Worm (Caenorhabditis elegans) whole organism, late embryonic: ENCODE results near the gene ugt-49.

Experiments used
- C08G9.2 ChIP-seq: sonication (generic microtip); optimal IDR thresholded peaks from 2 replicates; lab custom pipeline; 2016; ENCODE audit warnings: mild to moderate bottlenecking, missing genetic modification characterization, moderate library complexity, missing compliant biosample characterization
- F13H6.1 ChIP-seq: sonication (generic microtip); optimal IDR thresholded peaks from 2 replicates; lab custom pipeline; 2016; ENCODE audit warnings: missing genetic modification characterization, missing compliant biosample characterization
- K02D7.2 ChIP-seq: sonication (generic microtip); optimal IDR thresholded peaks from 2 replicates; lab custom pipeline; 2017; ENCODE audit warnings: mild to moderate bottlenecking, missing genetic modification characterization, missing compliant biosample characterization
- K09A11.1 ChIP-seq: sonication (generic microtip); optimal IDR thresholded peaks from 2 replicates; lab custom pipeline; 2017; ENCODE audit warnings: antibody characterized with exemption, mild to moderate bottlenecking, missing genetic modification characterization, missing compliant biosample characterization; ENCODE audit not compliant: insufficient read depth
- T23F11.4 ChIP-seq: fragments of 200-800 bp; sonication (Bioruptor generic); optimal IDR thresholded peaks from 2 replicates; lab custom pipeline; 2018; ENCODE audit warnings: mild to moderate bottlenecking, missing genetic modification characterization, missing compliant biosample characterization
- Y22D7AL.16 ChIP-seq: sonication (generic microtip); optimal IDR thresholded peaks from 2 replicates; lab custom pipeline; 2016; ENCODE audit warnings: missing genetic modification characterization, missing compliant biosample characterization
- ahr-1 ChIP-seq: sonication (generic microtip); optimal IDR thresholded peaks from 2 replicates; lab custom pipeline; 2016; ENCODE audit warnings: missing genetic modification characterization, missing compliant biosample characterization
- ceh-14 ChIP-seq: sonication (generic microtip); optimal IDR thresholded peaks from 2 replicates; lab custom pipeline; 2016; ENCODE audit warnings: missing genotype, missing genetic modification characterization, missing compliant biosample characterization
- ceh-19 ChIP-seq: fragments of 200-800 bp; sonication (Bioruptor generic); optimal IDR thresholded peaks from 2 replicates; lab custom pipeline; 2018; ENCODE audit warnings: mild to moderate bottlenecking, missing genetic modification characterization, missing compliant biosample characterization
- ceh-2 ChIP-seq: sonication (generic microtip); optimal IDR thresholded peaks from 2 replicates; lab custom pipeline; 2016; ENCODE audit warnings: missing genotype, missing genetic modification characterization, missing compliant biosample characterization
- ceh-22 ChIP-seq: sonication (generic microtip); optimal IDR thresholded peaks from 2 replicates; lab custom pipeline; 2017; ENCODE audit warnings: missing biosample characterization, missing genetic modification characterization
- ceh-30 ChIP-seq: fragments of 150-350 bp; optimal IDR thresholded peaks from 2 replicates; lab custom pipeline; 2014; ENCODE audit warnings: missing biosample characterization, missing genetic modification characterization
- ceh-31 ChIP-seq: sonication (generic microtip); optimal IDR thresholded peaks from 2 replicates; lab custom pipeline; 2016; ENCODE audit warnings: missing genetic modification characterization, missing compliant biosample characterization
- ceh-34 ChIP-seq: sonication (generic microtip); optimal IDR thresholded peaks from 2 replicates; lab custom pipeline; 2016; ENCODE audit warnings: mild to moderate bottlenecking, missing genetic modification characterization, missing compliant biosample characterization
- ceh-48 ChIP-seq: sonication (generic microtip); optimal IDR thresholded peaks from 2 replicates; lab custom pipeline; 2016; ENCODE audit warnings: missing genetic modification characterization, inconsistent platforms, missing compliant biosample characterization
- ceh-9 ChIP-seq: sonication (generic microtip); optimal IDR thresholded peaks from 2 replicates; lab custom pipeline; 2016; ENCODE audit warnings: mild to moderate bottlenecking, missing genetic modification characterization, inconsistent platforms, missing compliant biosample characterization
- che-1 ChIP-seq: sonication (generic microtip); optimal IDR thresholded peaks from 2 replicates; lab custom pipeline; 2016; ENCODE audit warnings: mild to moderate bottlenecking, missing genetic modification characterization, missing compliant biosample characterization
- dmd-4 ChIP-seq: sonication (generic microtip); optimal IDR thresholded peaks from 2 replicates; lab custom pipeline; 2016; ENCODE audit warnings: borderline replicate concordance, missing genetic modification characterization, missing compliant biosample characterization
- elt-2 ChIP-seq: sonication (generic microtip); optimal IDR thresholded peaks from 2 replicates; lab custom pipeline; 2016; ENCODE audit warnings: missing genetic modification reagents, missing genetic modification characterization, missing compliant biosample characterization
- eyg-1 ChIP-seq: sonication (generic microtip); optimal IDR thresholded peaks from 2 replicates; lab custom pipeline; 2016; ENCODE audit warnings: missing genotype, missing genetic modification characterization, missing compliant biosample characterization
- fkh-6 ChIP-seq: sonication (generic microtip); optimal IDR thresholded peaks from 2 replicates; lab custom pipeline; 2016; ENCODE audit warnings: missing genetic modification characterization, missing compliant biosample characterization
- gmeb-2 ChIP-seq: sonication (generic microtip); optimal IDR thresholded peaks from 2 replicates; lab custom pipeline; 2016; ENCODE audit warnings: missing genetic modification characterization, inconsistent platforms, missing compliant biosample characterization
- hlh-15 ChIP-seq: sonication (generic microtip); optimal IDR thresholded peaks from 2 replicates; lab custom pipeline; 2016; ENCODE audit warnings: missing genetic modification characterization, missing compliant biosample characterization
- hlh-6 ChIP-seq: sonication (generic microtip); optimal IDR thresholded peaks from 2 replicates; lab custom pipeline; 2016; ENCODE audit warnings: missing genotype, missing genetic modification characterization, missing compliant biosample characterization
- lim-6 ChIP-seq: sonication (generic microtip); optimal IDR thresholded peaks from 2 replicates; lab custom pipeline; 2016; ENCODE audit warnings: missing genetic modification characterization, missing compliant biosample characterization
- lin-11 ChIP-seq: fragments of 200-800 bp; sonication (Bioruptor generic); optimal IDR thresholded peaks from 2 replicates; lab custom pipeline; 2018; ENCODE audit warnings: mild to moderate bottlenecking, missing genetic modification characterization, missing compliant biosample characterization
- madf-2 ChIP-seq: sonication (generic microtip); optimal IDR thresholded peaks from 2 replicates; lab custom pipeline; 2017; ENCODE audit warnings: missing genetic modification characterization, missing compliant biosample characterization
- mec-3 ChIP-seq: sonication (generic microtip); optimal IDR thresholded peaks from 2 replicates; lab custom pipeline; 2016; ENCODE audit warnings: borderline replicate concordance, missing genetic modification characterization, missing compliant biosample characterization
- nfya-1 ChIP-seq: sonication (generic microtip); optimal IDR thresholded peaks from 2 replicates; lab custom pipeline; 2017; ENCODE audit warnings: missing genetic modification characterization, mild to moderate bottlenecking, missing compliant biosample characterization, antibody characterized with exemption, moderate library complexity
- nhr-11 ChIP-seq: fragments of 150-350 bp; optimal IDR thresholded peaks from 2 replicates; lab custom pipeline; 2014; ENCODE audit warnings: missing biosample characterization, missing genetic modification characterization
- npax-4 ChIP-seq: sonication (generic microtip); optimal IDR thresholded peaks from 2 replicates; lab custom pipeline; 2016; ENCODE audit warnings: missing genetic modification characterization, missing compliant biosample characterization
- odd-2 ChIP-seq: sonication (generic microtip); optimal IDR thresholded peaks from 2 replicates; lab custom pipeline; 2017; ENCODE audit warnings: antibody characterized with exemption, mild to moderate bottlenecking, missing genetic modification characterization, missing compliant biosample characterization
- pag-3 ChIP-seq: sonication (generic microtip); optimal IDR thresholded peaks from 2 replicates; lab custom pipeline; 2016; ENCODE audit warnings: missing compliant biosample characterization, missing genetic modification characterization, borderline replicate concordance
- pat-9 ChIP-seq: fragments of 200-800 bp; sonication (Bioruptor generic); optimal IDR thresholded peaks from 2 replicates; lab custom pipeline; 2018; ENCODE audit warnings: mild to moderate bottlenecking, missing genetic modification characterization, moderate library complexity, missing compliant biosample characterization
- pha-2 ChIP-seq: sonication (generic microtip); optimal IDR thresholded peaks from 2 replicates; lab custom pipeline; 2017; ENCODE audit warnings: mild to moderate bottlenecking, missing genetic modification characterization, missing compliant biosample characterization
- pha-4 ChIP-seq: fragments of 150-350 bp; optimal IDR thresholded peaks from 2 replicates; lab custom pipeline; 2018; ENCODE audit warnings: missing biosample characterization, missing genetic modification reagents, missing genetic modification characterization
- pqm-1 ChIP-seq: sonication (generic microtip); optimal IDR thresholded peaks from 2 replicates; lab custom pipeline; 2016; ENCODE audit warnings: missing genetic modification characterization, missing compliant biosample characterization
- pros-1 ChIP-seq: fragments of 150-350 bp; optimal IDR thresholded peaks from 2 replicates; lab custom pipeline; 2014; ENCODE audit warnings: missing biosample characterization, missing genetic modification reagents, missing genetic modification characterization
- ref-2 ChIP-seq: sonication (generic microtip); optimal IDR thresholded peaks from 2 replicates; lab custom pipeline; 2016; ENCODE audit warnings: missing genetic modification characterization, missing compliant biosample characterization
- sox-2 ChIP-seq: fragments of 200-800 bp; sonication (Bioruptor generic); IDR thresholded peaks from 2 replicates; pipeline ENCODE4 v1.3.6; 2022; ENCODE audit warnings: missing genetic modification reagents, missing genetic modification characterization, missing compliant biosample characterization
- syd-9 ChIP-seq: sonication (generic microtip); optimal IDR thresholded peaks from 2 replicates; lab custom pipeline; 2016; ENCODE audit warnings: mild to moderate bottlenecking, missing genetic modification characterization, moderate library complexity, missing compliant biosample characterization
- tbx-2 ChIP-seq: sonication (generic microtip); optimal IDR thresholded peaks from 2 replicates; lab custom pipeline; 2016; ENCODE audit warnings: missing genetic modification characterization, missing compliant biosample characterization
- tbx-7 ChIP-seq: sonication (generic microtip); optimal IDR thresholded peaks from 2 replicates; lab custom pipeline; 2016; ENCODE audit warnings: missing genotype, missing genetic modification characterization, missing compliant biosample characterization
- ttx-3 ChIP-seq: sonication (generic microtip); optimal IDR thresholded peaks from 2 replicates; lab custom pipeline; 2016; ENCODE audit warnings: missing genetic modification reagents, missing genetic modification characterization, missing compliant biosample characterization
- unc-3 ChIP-seq, 2 experiments: fragments of 200-800 bp in 1 of 2; sonication (Bioruptor generic) in 1 of 2; sonication (generic microtip) in 1 of 2; conservative IDR thresholded peaks in 1 of 2; optimal IDR thresholded peaks in 1 of 2; 2 replicates each; pipeline versions ENCODE4 v1.3.6 to Lab custom; 2016 to 2022; ENCODE audit warnings: missing compliant biosample characterization in 2 of 2, missing genetic modification characterization in 2 of 2, missing genetic modification reagents in 1 of 2
- unc-42 ChIP-seq: sonication (generic microtip); optimal IDR thresholded peaks from 2 replicates; lab custom pipeline; 2016; ENCODE audit warnings: missing genotype, missing genetic modification characterization, missing compliant biosample characterization
- unc-55 ChIP-seq: sonication (generic microtip); optimal IDR thresholded peaks from 2 replicates; lab custom pipeline; 2017; ENCODE audit warnings: missing biosample characterization, missing genetic modification reagents, missing genetic modification characterization
- zip-5 ChIP-seq: sonication (generic microtip); optimal IDR thresholded peaks from 2 replicates; lab custom pipeline; 2016; ENCODE audit warnings: missing genetic modification characterization, missing compliant biosample characterization
- ztf-16 ChIP-seq: sonication (generic microtip); optimal IDR thresholded peaks from 2 replicates; lab custom pipeline; 2017; ENCODE audit warnings: missing genetic modification characterization, missing compliant biosample characterization

Gene ugt-49

DNA sequence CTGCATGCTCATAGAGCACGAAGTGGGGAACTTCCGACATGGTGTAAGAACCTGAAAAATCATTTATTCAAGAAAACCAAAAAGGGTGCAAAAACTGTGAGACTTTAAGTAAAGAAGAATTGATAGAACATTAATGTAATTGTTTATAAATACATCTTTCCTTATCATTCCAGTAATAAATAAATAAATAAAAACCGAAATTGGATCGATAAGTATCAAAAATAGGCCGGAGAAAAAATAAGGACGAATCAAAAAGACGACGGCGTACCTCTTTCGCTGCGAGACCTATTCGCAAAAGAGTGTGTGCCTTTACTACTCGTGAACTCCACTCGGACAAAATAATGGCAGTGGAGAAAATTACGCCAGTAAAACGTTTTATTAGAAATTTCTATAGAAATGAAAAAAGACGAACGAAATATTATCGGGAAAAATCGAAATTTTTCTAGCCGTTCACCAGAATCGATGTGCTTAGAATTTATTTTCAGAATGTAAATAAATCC, 19.1 kb upstream of the ugt-49 start, which contains the start of gene nol-56:
Gene nol-56, minus strand, starts transcription at position 51 of the 500 bp plus-strand sequence.
- TF ChIP-seq tbx-7 (tag; lab: Kevin White, UChicago) (peak; percentile 8), ztf-16 (tag; lab: Kevin White, UChicago) (no peak), fkh-6 (tag; lab: Kevin White, UChicago) (no peak), unc-42 (tag; lab: Kevin White, UChicago) (peak; percentile 7), mec-3 (tag; lab: Kevin White, UChicago) (no peak), gmeb-2 (no peak), ref-2 (tag; lab: Kevin White, UChicago) (no peak), tbx-2 (peak; percentile 15), F13H6.1 (no peak), pros-1 (no peak), K09A11.1 (no peak), ceh-34 (tag; lab: Kevin White, UChicago) (no peak), npax-4 (tag; lab: Kevin White, UChicago) (no peak), nfya-1 (tag; lab: Kevin White, UChicago) (peak; percentile 58), elt-2 (no peak), ceh-31 (tag; lab: Kevin White, UChicago) (peak; percentile 48)

DNA sequence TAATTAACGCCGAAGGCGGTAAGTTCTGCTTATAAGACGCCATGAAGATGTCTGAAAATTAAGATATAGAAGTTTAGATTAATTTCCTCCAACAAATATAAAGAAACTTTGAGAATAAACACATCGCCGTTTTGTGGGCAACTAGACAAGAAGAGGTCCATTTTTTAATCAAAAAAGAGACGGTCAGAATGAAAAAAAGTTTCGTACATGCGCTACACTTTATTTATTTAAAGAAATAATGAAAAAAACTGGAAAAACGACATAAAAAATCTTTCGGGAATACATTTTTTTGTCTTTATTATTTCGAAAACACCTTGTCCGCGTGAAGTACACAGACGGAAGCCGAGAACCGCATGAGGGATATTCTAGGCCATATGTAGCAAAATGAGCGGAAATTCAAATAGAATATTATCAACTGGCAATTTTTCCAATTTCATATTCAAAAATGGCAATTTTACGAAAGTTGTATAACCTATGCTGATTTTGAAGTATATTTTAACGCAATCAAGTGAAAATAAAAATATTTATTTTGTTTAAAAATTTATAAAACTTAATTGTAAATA, 16.3 kb upstream of the ugt-49 start, which contains the start of gene sluh-7:
Gene sluh-7, minus strand, starts transcription at position 51 of the 563 bp plus-strand sequence.
- TF ChIP-seq nhr-11 (tag; lab: Kevin White, UChicago) = no peak
- peak; percentile 48 for TF ChIP-seq hlh-15 (tag; lab: Kevin White, UChicago)
- TF ChIP-seq unc-3 (GFP tag; conservative IDR thresholded peaks at IDR 0.05; lab: Robert Waterston, UW) = no peak
- TF ChIP-seq unc-3 (tag; optimal IDR thresholded peaks at IDR 0.05; lab: Kevin White, UChicago) = no peak
- TF ChIP-seq C08G9.2 = peak; percentile 98
- peak; percentile 93 for TF ChIP-seq tbx-7 (tag; lab: Kevin White, UChicago)
- no peak for TF ChIP-seq dmd-4
- TF ChIP-seq zip-5 (tag; lab: Kevin White, UChicago) = peak; percentile 90
- TF ChIP-seq ref-2 (tag; lab: Kevin White, UChicago) = peak; percentile 88
- TF ChIP-seq che-1 (tag; lab: Kevin White, UChicago) = no peak
- peak; percentile 50 for TF ChIP-seq nfya-1 (tag; lab: Kevin White, UChicago)
- TF ChIP-seq ceh-19 (GFP tag; lab: Kevin White, UChicago) = no peak
- TF ChIP-seq unc-55 (GFP tag; lab: Kevin White, UChicago) = no peak
- no peak for TF ChIP-seq pros-1
- TF ChIP-seq Y22D7AL.16 (tag; lab: Kevin White, UChicago) = no peak
- no peak for TF ChIP-seq odd-2 (tag; lab: Kevin White, UChicago)
- TF ChIP-seq hlh-6 = no peak
- no peak for TF ChIP-seq K02D7.2
- peak; percentile 73 for TF ChIP-seq ceh-14 (tag; lab: Kevin White, UChicago)
- TF ChIP-seq mec-3 (tag; lab: Kevin White, UChicago) = peak; percentile 81
- TF ChIP-seq madf-2 = no peak
- no peak for TF ChIP-seq pag-3 (tag; lab: Kevin White, UChicago)
- TF ChIP-seq lin-11 (tag; lab: Kevin White, UChicago) = no peak
- TF ChIP-seq lim-6 = peak; percentile 72
- TF ChIP-seq ceh-30 (tag; lab: Kevin White, UChicago) = no peak
- peak; percentile 52 for TF ChIP-seq ahr-1 (tag; lab: Kevin White, UChicago)
- no peak for TF ChIP-seq T23F11.4 (GFP tag; lab: Kevin White, UChicago)
- peak; percentile 44 for TF ChIP-seq ttx-3
- no peak for TF ChIP-seq ceh-48 (tag; lab: Kevin White, UChicago)
- peak; percentile 52 for TF ChIP-seq ceh-34 (tag; lab: Kevin White, UChicago)
- no peak for TF ChIP-seq pat-9 (tag; lab: Kevin White, UChicago)
- TF ChIP-seq pqm-1 (tag; lab: Kevin White, UChicago) = no peak
- no peak for TF ChIP-seq ceh-22 (tag; lab: Kevin White, UChicago)
- no peak for TF ChIP-seq pha-4 (tag; lab: Kevin White, UChicago)
- TF ChIP-seq ceh-2 (tag; lab: Kevin White, UChicago) = peak; percentile 96
- TF ChIP-seq pha-2 (tag; lab: Kevin White, UChicago) = peak; percentile 8
- no peak for TF ChIP-seq ceh-9 (tag; lab: Kevin White, UChicago)
- no peak for TF ChIP-seq sox-2 (GFP tag; lab: Robert Waterston, UW)
- TF ChIP-seq tbx-2 = peak; percentile 95
- TF ChIP-seq elt-2 = peak; percentile 71
- peak; percentile 19 for TF ChIP-seq eyg-1 (tag; lab: Kevin White, UChicago)
- TF ChIP-seq syd-9 (tag; lab: Kevin White, UChicago) = no peak
